Worm (Caenorhabditis elegans) whole organism, late embryonic: Measurements from ENCODE around the gene oac-30.

Experiments
- C08G9.2 ChIP-seq: sonication (generic microtip); optimal IDR thresholded peaks from 2 replicates; lab custom pipeline; 2016; ENCODE audit warnings: mild to moderate bottlenecking, missing genetic modification characterization, moderate library complexity, missing compliant biosample characterization
- C38D4.7 ChIP-seq: fragments of 200-800 bp; sonication (Bioruptor generic); optimal IDR thresholded peaks from 2 replicates; lab custom pipeline; 2018; ENCODE audit warnings: mild to moderate bottlenecking, missing genetic modification characterization, moderate library complexity, missing compliant biosample characterization
- F13H6.1 ChIP-seq: sonication (generic microtip); optimal IDR thresholded peaks from 2 replicates; lab custom pipeline; 2016; ENCODE audit warnings: missing genetic modification characterization, missing compliant biosample characterization
- K02D7.2 ChIP-seq: sonication (generic microtip); optimal IDR thresholded peaks from 2 replicates; lab custom pipeline; 2017; ENCODE audit warnings: mild to moderate bottlenecking, missing genetic modification characterization, missing compliant biosample characterization
- ahr-1 ChIP-seq: sonication (generic microtip); optimal IDR thresholded peaks from 2 replicates; lab custom pipeline; 2016; ENCODE audit warnings: missing genetic modification characterization, missing compliant biosample characterization
- ceh-19 ChIP-seq: fragments of 200-800 bp; sonication (Bioruptor generic); optimal IDR thresholded peaks from 2 replicates; lab custom pipeline; 2018; ENCODE audit warnings: mild to moderate bottlenecking, missing genetic modification characterization, missing compliant biosample characterization
- ceh-2 ChIP-seq: sonication (generic microtip); optimal IDR thresholded peaks from 2 replicates; lab custom pipeline; 2016; ENCODE audit warnings: missing genotype, missing genetic modification characterization, missing compliant biosample characterization
- ceh-22 ChIP-seq: sonication (generic microtip); optimal IDR thresholded peaks from 2 replicates; lab custom pipeline; 2017; ENCODE audit warnings: missing biosample characterization, missing genetic modification characterization
- ceh-24 ChIP-seq: sonication (generic microtip); optimal IDR thresholded peaks from 2 replicates; lab custom pipeline; 2016; ENCODE audit warnings: mild to moderate bottlenecking, missing genetic modification characterization, missing compliant biosample characterization
- ceh-34 ChIP-seq: sonication (generic microtip); optimal IDR thresholded peaks from 2 replicates; lab custom pipeline; 2016; ENCODE audit warnings: mild to moderate bottlenecking, missing genetic modification characterization, missing compliant biosample characterization
- ceh-6 ChIP-seq: fragments of 200-800 bp; sonication (Bioruptor generic); optimal IDR thresholded peaks from 2 replicates; lab custom pipeline; 2018; ENCODE audit warnings: mild to moderate bottlenecking, missing genetic modification characterization, missing compliant biosample characterization
- ceh-9 ChIP-seq: sonication (generic microtip); optimal IDR thresholded peaks from 2 replicates; lab custom pipeline; 2016; ENCODE audit warnings: mild to moderate bottlenecking, missing genetic modification characterization, inconsistent platforms, missing compliant biosample characterization
- che-1 ChIP-seq: sonication (generic microtip); optimal IDR thresholded peaks from 2 replicates; lab custom pipeline; 2016; ENCODE audit warnings: mild to moderate bottlenecking, missing genetic modification characterization, missing compliant biosample characterization
- dmd-4 ChIP-seq: sonication (generic microtip); optimal IDR thresholded peaks from 2 replicates; lab custom pipeline; 2016; ENCODE audit warnings: borderline replicate concordance, missing genetic modification characterization, missing compliant biosample characterization
- dve-1 ChIP-seq: sonication (generic microtip); optimal IDR thresholded peaks from 2 replicates; lab custom pipeline; 2017; ENCODE audit warnings: antibody characterized with exemption, mild to moderate bottlenecking, missing genetic modification characterization, missing compliant biosample characterization
- elt-4 ChIP-seq: sonication (generic microtip); optimal IDR thresholded peaks from 2 replicates; lab custom pipeline; 2016; ENCODE audit warnings: missing genetic modification characterization, missing compliant biosample characterization
- fax-1 ChIP-seq: sonication (generic microtip); optimal IDR thresholded peaks from 2 replicates; lab custom pipeline; 2016; ENCODE audit warnings: missing genotype, missing genetic modification characterization, missing compliant biosample characterization
- fkh-10 ChIP-seq: fragments of 150-350 bp; optimal IDR thresholded peaks from 2 replicates; lab custom pipeline; 2014; ENCODE audit warnings: missing biosample characterization, missing genetic modification reagents, missing genetic modification characterization
- fkh-6 ChIP-seq: sonication (generic microtip); optimal IDR thresholded peaks from 2 replicates; lab custom pipeline; 2016; ENCODE audit warnings: missing genetic modification characterization, missing compliant biosample characterization
- hlh-13 ChIP-seq: fragments of 200-800 bp; sonication (Bioruptor generic); optimal IDR thresholded peaks from 2 replicates; lab custom pipeline; 2018; ENCODE audit warnings: mild to moderate bottlenecking, missing genetic modification characterization, missing compliant biosample characterization
- hlh-30 ChIP-seq: sonication (generic microtip); optimal IDR thresholded peaks from 2 replicates; lab custom pipeline; 2017; ENCODE audit warnings: antibody characterized with exemption, missing genetic modification characterization, missing compliant biosample characterization; ENCODE audit not compliant: insufficient read depth
- lim-6 ChIP-seq: sonication (generic microtip); optimal IDR thresholded peaks from 2 replicates; lab custom pipeline; 2016; ENCODE audit warnings: missing genetic modification characterization, missing compliant biosample characterization
- lin-11 ChIP-seq: fragments of 200-800 bp; sonication (Bioruptor generic); optimal IDR thresholded peaks from 2 replicates; lab custom pipeline; 2018; ENCODE audit warnings: mild to moderate bottlenecking, missing genetic modification characterization, missing compliant biosample characterization
- nfya-1 ChIP-seq: sonication (generic microtip); optimal IDR thresholded peaks from 2 replicates; lab custom pipeline; 2017; ENCODE audit warnings: missing genetic modification characterization, mild to moderate bottlenecking, missing compliant biosample characterization, antibody characterized with exemption, moderate library complexity
- nhr-11 ChIP-seq: fragments of 150-350 bp; optimal IDR thresholded peaks from 2 replicates; lab custom pipeline; 2014; ENCODE audit warnings: missing biosample characterization, missing genetic modification characterization
- npax-4 ChIP-seq: sonication (generic microtip); optimal IDR thresholded peaks from 2 replicates; lab custom pipeline; 2016; ENCODE audit warnings: missing genetic modification characterization, missing compliant biosample characterization
- pag-3 ChIP-seq: sonication (generic microtip); optimal IDR thresholded peaks from 2 replicates; lab custom pipeline; 2016; ENCODE audit warnings: missing compliant biosample characterization, missing genetic modification characterization, borderline replicate concordance
- pat-9 ChIP-seq: fragments of 200-800 bp; sonication (Bioruptor generic); optimal IDR thresholded peaks from 2 replicates; lab custom pipeline; 2018; ENCODE audit warnings: mild to moderate bottlenecking, missing genetic modification characterization, moderate library complexity, missing compliant biosample characterization
- pha-4 ChIP-seq: fragments of 150-350 bp; optimal IDR thresholded peaks from 2 replicates; lab custom pipeline; 2018; ENCODE audit warnings: missing biosample characterization, missing genetic modification reagents, missing genetic modification characterization
- pqm-1 ChIP-seq: sonication (generic microtip); optimal IDR thresholded peaks from 2 replicates; lab custom pipeline; 2016; ENCODE audit warnings: missing genetic modification characterization, missing compliant biosample characterization
- pros-1 ChIP-seq: fragments of 150-350 bp; optimal IDR thresholded peaks from 2 replicates; lab custom pipeline; 2014; ENCODE audit warnings: missing biosample characterization, missing genetic modification reagents, missing genetic modification characterization
- rnt-1 ChIP-seq: sonication (generic microtip); optimal IDR thresholded peaks from 2 replicates; lab custom pipeline; 2016; ENCODE audit warnings: missing genetic modification characterization, missing compliant biosample characterization
- syd-9 ChIP-seq: sonication (generic microtip); optimal IDR thresholded peaks from 2 replicates; lab custom pipeline; 2016; ENCODE audit warnings: mild to moderate bottlenecking, missing genetic modification characterization, moderate library complexity, missing compliant biosample characterization
- tbx-7 ChIP-seq: sonication (generic microtip); optimal IDR thresholded peaks from 2 replicates; lab custom pipeline; 2016; ENCODE audit warnings: missing genotype, missing genetic modification characterization, missing compliant biosample characterization
- ttx-3 ChIP-seq: sonication (generic microtip); optimal IDR thresholded peaks from 2 replicates; lab custom pipeline; 2016; ENCODE audit warnings: missing genetic modification reagents, missing genetic modification characterization, missing compliant biosample characterization
- unc-3 ChIP-seq, 2 experiments: fragments of 200-800 bp in 1 of 2; sonication (Bioruptor generic) in 1 of 2; sonication (generic microtip) in 1 of 2; conservative IDR thresholded peaks in 1 of 2; optimal IDR thresholded peaks in 1 of 2; 2 replicates each; pipeline versions ENCODE4 v1.3.6 to Lab custom; 2016 to 2022; ENCODE audit warnings: missing compliant biosample characterization in 2 of 2, missing genetic modification characterization in 2 of 2, missing genetic modification reagents in 1 of 2
- unc-42 ChIP-seq: sonication (generic microtip); optimal IDR thresholded peaks from 2 replicates; lab custom pipeline; 2016; ENCODE audit warnings: missing genotype, missing genetic modification characterization, missing compliant biosample characterization
- unc-55 ChIP-seq: sonication (generic microtip); optimal IDR thresholded peaks from 2 replicates; lab custom pipeline; 2017; ENCODE audit warnings: missing biosample characterization, missing genetic modification reagents, missing genetic modification characterization
- unc-86 ChIP-seq: sonication (generic microtip); optimal IDR thresholded peaks from 2 replicates; lab custom pipeline; 2016; ENCODE audit warnings: missing genetic modification characterization, missing compliant biosample characterization
- ztf-16 ChIP-seq: sonication (generic microtip); optimal IDR thresholded peaks from 2 replicates; lab custom pipeline; 2017; ENCODE audit warnings: missing genetic modification characterization, missing compliant biosample characterization

The oac-30 gene

DNA sequence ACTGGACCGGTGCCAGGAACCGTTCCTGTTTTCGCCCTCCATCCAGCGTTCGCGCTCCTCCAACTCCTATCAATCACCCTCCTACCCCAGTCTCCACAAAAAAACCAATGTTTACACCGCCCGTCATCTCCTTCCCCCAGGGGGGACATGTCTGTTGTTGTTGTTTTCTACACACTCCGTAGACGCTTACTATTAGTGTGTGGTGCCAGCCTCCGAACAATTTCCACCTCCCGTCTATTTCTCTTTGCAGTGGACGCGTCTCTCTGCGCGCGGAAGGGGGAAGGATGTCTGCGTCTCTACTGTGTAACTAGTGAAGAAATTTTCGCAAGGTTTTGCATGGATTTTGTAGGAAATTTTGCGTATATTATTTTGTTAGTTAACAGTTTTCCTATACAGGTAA is 24.2 kb downstream of the oac-30 start (continued):
- peak; percentile 30 for TF ChIP-seq ceh-6 (GFP tag; lab: Kevin White, UChicago)
- TF ChIP-seq dmd-4 (tag; lab: Kevin White, UChicago) = no peak
- TF ChIP-seq C08G9.2 (tag; lab: Kevin White, UChicago) = peak; percentile 16
- no peak for TF ChIP-seq fkh-6 (tag; lab: Kevin White, UChicago)
- no peak for TF ChIP-seq fkh-10 (GFP tag; lab: Kevin White, UChicago)
- no peak for TF ChIP-seq ahr-1 (tag; lab: Kevin White, UChicago)
- no peak for TF ChIP-seq ttx-3 (tag; lab: Kevin White, UChicago)
- no peak for TF ChIP-seq pqm-1 (tag; lab: Kevin White, UChicago)
- TF ChIP-seq unc-42 (tag; lab: Kevin White, UChicago) = no peak
- no peak for TF ChIP-seq pros-1 (tag; lab: Kevin White, UChicago)
- TF ChIP-seq ceh-24 (tag; lab: Kevin White, UChicago) = no peak
- peak; percentile 39 for TF ChIP-seq ztf-16 (tag; lab: Kevin White, UChicago)
- TF ChIP-seq npax-4 (tag; lab: Kevin White, UChicago) = no peak
- peak; percentile 29 for TF ChIP-seq ceh-34 (tag; lab: Kevin White, UChicago)
- no peak for TF ChIP-seq lim-6
- no peak for TF ChIP-seq hlh-13
- TF ChIP-seq nhr-11 (tag; lab: Kevin White, UChicago) = no peak
- peak; percentile 23 for TF ChIP-seq dve-1 (tag; lab: Kevin White, UChicago)
- TF ChIP-seq pat-9 = no peak
- peak; percentile 40 for TF ChIP-seq ceh-2 (tag; lab: Kevin White, UChicago)
- TF ChIP-seq unc-3 (GFP tag; conservative IDR thresholded peaks at IDR 0.05; lab: Robert Waterston, UW) = no peak
- TF ChIP-seq unc-3 (tag; optimal IDR thresholded peaks at IDR 0.05; lab: Kevin White, UChicago) = no peak
- peak; percentile 79 for TF ChIP-seq unc-55
- TF ChIP-seq fax-1 = no peak
- TF ChIP-seq pag-3 (tag; lab: Kevin White, UChicago) = no peak
- peak; percentile 62 for TF ChIP-seq nfya-1 (tag; lab: Kevin White, UChicago)
- peak; percentile 26 for TF ChIP-seq F13H6.1 (tag; lab: Kevin White, UChicago)
- peak; percentile 4 for TF ChIP-seq che-1
- no peak for TF ChIP-seq ceh-22
- TF ChIP-seq tbx-7 (tag; lab: Kevin White, UChicago) = no peak
- TF ChIP-seq K02D7.2 = no peak
- TF ChIP-seq pha-4 (tag; lab: Kevin White, UChicago) = no peak
- TF ChIP-seq unc-86 (tag; lab: Kevin White, UChicago) = no peak
- TF ChIP-seq hlh-30 (tag; lab: Kevin White, UChicago) = no peak
- no peak for TF ChIP-seq C38D4.7 (GFP tag; lab: Kevin White, UChicago)
- TF ChIP-seq rnt-1 = peak; percentile 22
- no peak for TF ChIP-seq ceh-9 (tag; lab: Kevin White, UChicago)
- no peak for TF ChIP-seq lin-11 (tag; lab: Kevin White, UChicago)

DNA sequence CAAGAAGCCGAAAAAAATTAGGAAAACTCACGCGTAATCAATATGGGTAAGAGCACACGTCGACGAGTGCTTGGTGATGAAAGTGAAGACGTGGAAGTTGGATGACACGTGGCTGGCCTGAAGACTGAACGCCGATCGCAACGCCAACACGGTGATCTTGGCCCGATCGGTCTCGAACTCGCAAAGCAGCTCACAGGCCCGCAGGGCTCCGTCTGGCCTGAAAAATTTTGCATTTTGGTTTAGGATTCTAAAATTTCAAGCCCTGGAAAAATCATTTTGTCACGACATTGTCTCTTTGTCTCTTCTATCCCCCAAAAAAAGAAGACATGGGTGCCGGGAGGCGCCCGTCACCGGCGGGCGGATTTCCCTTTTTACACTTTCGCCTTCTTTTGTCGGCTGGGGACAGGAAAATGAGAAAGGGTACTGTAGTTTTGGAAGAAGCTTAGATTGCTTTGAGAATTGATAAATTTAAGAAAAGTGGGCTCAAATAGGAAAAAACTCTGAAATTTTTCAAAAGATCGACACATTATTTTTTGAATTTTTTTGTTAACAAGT is 25.4 kb downstream of the oac-30 start:
- TF ChIP-seq pha-4 (tag; lab: Kevin White, UChicago) (no peak), ahr-1 (tag; lab: Kevin White, UChicago) (no peak), ceh-19 (GFP tag; lab: Kevin White, UChicago) (no peak), elt-4 (tag; lab: Kevin White, UChicago) (no peak), fkh-10 (GFP tag; lab: Kevin White, UChicago) (no peak), nhr-11 (tag; lab: Kevin White, UChicago) (no peak), pqm-1 (tag; lab: Kevin White, UChicago) (no peak), syd-9 (tag; lab: Kevin White, UChicago) (no peak)
